Worm (Caenorhabditis elegans): Measurements from ENCODE around the gene F46C8.1.

F46C8.1 gene

ce11 chrX:7575939-7576338, 27.7 kb downstream of the F46C8.1 start (continued):
- no peak for TF ChIP-seq ZK546.5 (tag; optimal IDR thresholded peaks at IDR 0.05)
- no peak for TF ChIP-seq unc-39 (tag; optimal IDR thresholded peaks at IDR 0.05)
- peak; percentile 47 for TF ChIP-seq F13H6.1 (tag; optimal IDR thresholded peaks at IDR 0.05)
- TF ChIP-seq mdl-1 (tag; optimal IDR thresholded peaks at IDR 0.05): no peak
- TF ChIP-seq ztf-1 (GFP tag; conservative IDR thresholded peaks at IDR 0.05): no peak

ce11 chrX:7577458-7578158, 29.4 kb downstream of the F46C8.1 start:
- TF ChIP-seq ceh-16 (tag; optimal IDR thresholded peaks at IDR 0.05) (peak; percentile 27), unc-55 (GFP tag; optimal IDR thresholded peaks at IDR 0.05) (no peak), nhr-129 (tag; optimal IDR thresholded peaks at IDR 0.05) (peak; percentile 14), ztf-11 (tag; optimal IDR thresholded peaks at IDR 0.05) (no peak), blmp-1 (tag; optimal IDR thresholded peaks at IDR 0.05; ENCODE audit: insufficient read depth) (peak; percentile 5), lsy-2 (tag; optimal IDR thresholded peaks at IDR 0.05) (peak in 1 of 2 experiments; percentile 2), nhr-10 (tag; optimal IDR thresholded peaks at IDR 0.05) (no peak), sem-4 (tag; optimal IDR thresholded peaks at IDR 0.05) (peak; percentile 27), snpc-4 (tag; optimal IDR thresholded peaks at IDR 0.05) (no peak), nhr-25 (tag; optimal IDR thresholded peaks at IDR 0.05) (peak; percentile 50), nhr-237 (tag; optimal IDR thresholded peaks at IDR 0.05) (no peak), fos-1 (tag; optimal IDR thresholded peaks at IDR 0.05) (peak; percentile 36), sma-3 (GFP tag; optimal IDR thresholded peaks at IDR 0.05) (peak; percentile 4), ZK546.5 (tag; optimal IDR thresholded peaks at IDR 0.05) (no peak)

ce11 chrX:7578308-7578707, 30.1 kb downstream of the F46C8.1 start:
- TF ChIP-seq gmeb-1 (tag; optimal IDR thresholded peaks at IDR 0.05) (peak; percentile 30), zag-1 (tag; optimal IDR thresholded peaks at IDR 0.05) (peak; percentile 18), nhr-23 (tag; optimal IDR thresholded peaks at IDR 0.05) (no peak), crh-2 (tag; optimal IDR thresholded peaks at IDR 0.05) (peak; percentile 57), sma-9 (GFP tag; optimal IDR thresholded peaks at IDR 0.05) (peak; percentile 61), sma-9 (tag; optimal IDR thresholded peaks at IDR 0.05) (no peak), peb-1 (tag; optimal IDR thresholded peaks at IDR 0.05) (no peak), ceh-16 (tag; optimal IDR thresholded peaks at IDR 0.05) (no peak), F13H6.1 (tag; optimal IDR thresholded peaks at IDR 0.05) (peak; percentile 4), mdl-1 (tag; optimal IDR thresholded peaks at IDR 0.05) (peak; percentile 41 to 63), fos-1 (tag; optimal IDR thresholded peaks at IDR 0.05) (peak; percentile 35)

- TF ChIP-seq sma-9 (GFP tag; optimal IDR thresholded peaks at IDR 0.05) (no peak), sma-9 (tag; optimal IDR thresholded peaks at IDR 0.05) (no peak), peb-1 (tag; optimal IDR thresholded peaks at IDR 0.05) (no peak), nhr-77 (tag; optimal IDR thresholded peaks at IDR 0.05) (no peak), skn-1 (tag; optimal IDR thresholded peaks at IDR 0.05) (no peak), snpc-4 (tag; optimal IDR thresholded peaks at IDR 0.05) (no peak), C34F6.9 (tag; optimal IDR thresholded peaks at IDR 0.05) (no peak), zag-1 (tag; optimal IDR thresholded peaks at IDR 0.05) (no peak), egl-27 (tag; optimal IDR thresholded peaks at IDR 0.05) (no peak), R02D3.7 (tag; optimal IDR thresholded peaks at IDR 0.05) (no peak), lsy-2 (tag; optimal IDR thresholded peaks at IDR 0.05) (no peak), nhr-11 (tag; optimal IDR thresholded peaks at IDR 0.05) (no peak)
Measured at ce11 chrX:7582223-7582622, 34.0 kb downstream of the F46C8.1 start.

ce11 chrX:7583930-7584329, 35.7 kb downstream of the F46C8.1 start:
- TF ChIP-seq lin-13 (GFP tag; optimal IDR thresholded peaks at IDR 0.05) (no peak), nhr-12 (tag; optimal IDR thresholded peaks at IDR 0.05) (no peak), ztf-1 (GFP tag; conservative IDR thresholded peaks at IDR 0.05) (no peak), dmd-4 (tag; optimal IDR thresholded peaks at IDR 0.05) (no peak), nhr-23 (tag; optimal IDR thresholded peaks at IDR 0.05) (no peak), egl-27 (tag; optimal IDR thresholded peaks at IDR 0.05) (no peak), sma-3 (GFP tag; optimal IDR thresholded peaks at IDR 0.05) (peak; percentile 10), fos-1 (tag; optimal IDR thresholded peaks at IDR 0.05) (no peak), sma-9 (GFP tag; optimal IDR thresholded peaks at IDR 0.05) (peak; percentile 19), sma-9 (tag; optimal IDR thresholded peaks at IDR 0.05) (no peak), nhr-129 (tag; optimal IDR thresholded peaks at IDR 0.05) (peak; percentile 9), sem-4 (tag; optimal IDR thresholded peaks at IDR 0.05) (no peak)

All from whole organism, L2 larva.